Worm (Caenorhabditis elegans) whole organism, early embryonic: ENCODE results near the gene T20G5.12.

Source experiments
- B0310.2 ChIP-seq: sonication (generic microtip); optimal IDR thresholded peaks from 2 replicates; lab custom pipeline; 2016; ENCODE audit warnings: mild to moderate bottlenecking, missing genetic modification characterization, missing compliant biosample characterization
- F13C5.2 ChIP-seq: sonication (generic microtip); optimal IDR thresholded peaks from 2 replicates; lab custom pipeline; 2017; ENCODE audit warnings: mild to moderate bottlenecking, missing genetic modification characterization, inconsistent platforms, missing compliant biosample characterization
- aly-1 ChIP-seq: sonication (generic microtip); optimal IDR thresholded peaks from 2 replicates; lab custom pipeline; 2016; ENCODE audit warnings: missing genetic modification characterization, missing compliant biosample characterization
- ama-1 ChIP-seq: fragments of 150-350 bp; optimal IDR thresholded peaks from 2 replicates; lab custom pipeline; 2014
- ceh-13 ChIP-seq: fragments of 200-800 bp; sonication (Bioruptor generic); optimal IDR thresholded peaks from 2 replicates; lab custom pipeline; 2018; ENCODE audit warnings: mild to moderate bottlenecking, missing genetic modification characterization, missing compliant biosample characterization
- ceh-36 ChIP-seq: sonication (generic microtip); optimal IDR thresholded peaks from 2 replicates; lab custom pipeline; 2016; ENCODE audit warnings: missing genetic modification characterization, inconsistent platforms, missing compliant biosample characterization
- ets-7 ChIP-seq: sonication (generic microtip); optimal IDR thresholded peaks from 2 replicates; lab custom pipeline; 2016; ENCODE audit warnings: missing genotype, missing genetic modification characterization, missing compliant biosample characterization
- flt-1 ChIP-seq: fragments of 200-800 bp; sonication (Bioruptor generic); IDR thresholded peaks from 2 replicates; pipeline ENCODE4 v1.3.6; 2022; ENCODE audit warnings: missing genetic modification characterization, missing compliant biosample characterization
- hmbx-1 ChIP-seq: sonication (generic microtip); optimal IDR thresholded peaks from 2 replicates; lab custom pipeline; 2016; ENCODE audit warnings: mild to moderate bottlenecking, missing genetic modification characterization, missing compliant biosample characterization
- hmg-4 ChIP-seq: fragments of 200-800 bp; sonication (Bioruptor generic); optimal IDR thresholded peaks from 2 replicates; lab custom pipeline; 2018; ENCODE audit warnings: mild to moderate bottlenecking, missing genetic modification characterization, missing compliant biosample characterization
- hnd-1 ChIP-seq: sonication (generic microtip); optimal IDR thresholded peaks from 2 replicates; lab custom pipeline; 2016; ENCODE audit warnings: missing genetic modification characterization, missing compliant biosample characterization
- pes-1 ChIP-seq: fragments of 200-800 bp; sonication (Bioruptor generic); IDR thresholded peaks from 2 replicates; pipeline ENCODE4 v1.3.6; 2022; ENCODE audit warnings: missing genetic modification reagents, missing genetic modification characterization, missing compliant biosample characterization
- scrt-1 ChIP-seq: fragments of 200-800 bp; sonication (Bioruptor generic); IDR thresholded peaks from 2 replicates; pipeline ENCODE4 v1.3.6; 2022; ENCODE audit warnings: missing genetic modification characterization, missing compliant biosample characterization
- sea-1 ChIP-seq: fragments of 200-800 bp; sonication (Bioruptor generic); conservative IDR thresholded peaks from 2 replicates; pipeline ENCODE4 v1.3.6; 2022; ENCODE audit warnings: missing genetic modification characterization, missing compliant biosample characterization
- tbx-11 ChIP-seq: fragments of 200-800 bp; sonication (Bioruptor generic); IDR thresholded peaks from 2 replicates; pipeline ENCODE4 v1.3.6; 2022; ENCODE audit warnings: missing genetic modification characterization, missing compliant biosample characterization
- tbx-37 ChIP-seq: fragments of 200-800 bp; sonication (Bioruptor generic); conservative IDR thresholded peaks from 2 replicates; pipeline ENCODE4 v1.3.6; 2022; ENCODE audit warnings: missing genetic modification reagents, missing genetic modification characterization, missing compliant biosample characterization
- tra-4 ChIP-seq: sonication (generic microtip); optimal IDR thresholded peaks from 2 replicates; lab custom pipeline; 2017; ENCODE audit warnings: missing genetic modification characterization, missing compliant biosample characterization

T20G5.12 gene

ce11 chrIII:10201235-10201634 lies at the start of gene T20G5.12, which contains the start of gene T20G5.13:
T20G5.12 (plus strand) TSS chrIII:10201604.
T20G5.13 (minus strand) TSS chrIII:10201335.
- TF ChIP-seq scrt-1: no peak
- TF ChIP-seq tbx-37 (GFP tag; lab: Robert Waterston, UW): no peak
- TF ChIP-seq hmg-4 (GFP tag; lab: Kevin White, UChicago): no peak
- TF ChIP-seq tra-4 (tag; lab: Kevin White, UChicago): no peak
- TF ChIP-seq F13C5.2: no peak
- TF ChIP-seq ets-7 (tag; lab: Kevin White, UChicago): no peak
- no peak for TF ChIP-seq pes-1 (GFP tag; lab: Robert Waterston, UW)
- TF ChIP-seq ceh-36 (tag; lab: Kevin White, UChicago): no peak
- no peak for TF ChIP-seq hnd-1
- no peak for TF ChIP-seq aly-1 (tag; lab: Kevin White, UChicago)
- TF ChIP-seq hmbx-1: no peak
- TF ChIP-seq sea-1 (GFP tag; lab: Robert Waterston, UW): no peak
- TF ChIP-seq flt-1 (GFP tag; lab: Robert Waterston, UW): no peak
- TF ChIP-seq B0310.2: no peak
- TF ChIP-seq ama-1 (lab: Kevin White, UChicago): no peak
- TF ChIP-seq ceh-13 (GFP tag; lab: Kevin White, UChicago): no peak
- no peak for TF ChIP-seq tbx-11 (GFP tag; lab: Robert Waterston, UW)

ce11 chrIII:10151719-10152118 lies 49.7 kb upstream of the T20G5.12 start:
- TF ChIP-seq scrt-1 (0 out of 2 replicates have a peak, but pooled peaks have one; percentile 33), hmg-4 (GFP tag; lab: Kevin White, UChicago) (no peak), tbx-37 (GFP tag; lab: Robert Waterston, UW) (no peak), F13C5.2 (no peak)

- TF ChIP-seq hmg-4 (GFP tag; lab: Kevin White, UChicago) (no peak), ceh-13 (GFP tag; lab: Kevin White, UChicago) (no peak), tbx-11 (GFP tag; lab: Robert Waterston, UW) (no peak), hnd-1 (no peak), pes-1 (GFP tag; lab: Robert Waterston, UW) (no peak), ceh-36 (tag; lab: Kevin White, UChicago) (no peak), B0310.2 (no peak), tbx-37 (GFP tag; lab: Robert Waterston, UW) (no peak), tra-4 (tag; lab: Kevin White, UChicago) (no peak), sea-1 (GFP tag; lab: Robert Waterston, UW) (no peak)
These were observed 48.9 kb upstream of the T20G5.12 start, which contains the start of gene nac-3 for ce11 chrIII:10152495-10152894. nac-3 (plus strand) TSS chrIII:10152795.

ce11 chrIII:10153003-10153402 lies 48.4 kb upstream of the T20G5.12 start:
- no peak for TF ChIP-seq tbx-11 (GFP tag; lab: Robert Waterston, UW)
- no peak for TF ChIP-seq hnd-1
- no peak for TF ChIP-seq ceh-36 (tag; lab: Kevin White, UChicago)
- no peak for TF ChIP-seq tra-4 (tag; lab: Kevin White, UChicago)
- no peak for TF ChIP-seq aly-1 (tag; lab: Kevin White, UChicago)
- no peak for TF ChIP-seq tbx-37 (GFP tag; lab: Robert Waterston, UW)
- TF ChIP-seq F13C5.2: no peak
- no peak for TF ChIP-seq hmg-4 (GFP tag; lab: Kevin White, UChicago)
- no peak for TF ChIP-seq hmbx-1
- no peak for TF ChIP-seq scrt-1
- no peak for TF ChIP-seq pes-1 (GFP tag; lab: Robert Waterston, UW)
- TF ChIP-seq B0310.2: no peak
- no peak for TF ChIP-seq ama-1 (lab: Kevin White, UChicago)
- no peak for TF ChIP-seq ets-7 (tag; lab: Kevin White, UChicago)
- no peak for TF ChIP-seq flt-1 (GFP tag; lab: Robert Waterston, UW)

ce11 chrIII:10154993-10155392 lies 46.4 kb upstream of the T20G5.12 start:
- TF ChIP-seq ceh-36 (tag; lab: Kevin White, UChicago) (no peak), hnd-1 (no peak), pes-1 (GFP tag; lab: Robert Waterston, UW) (no peak), hmbx-1 (no peak), ets-7 (tag; lab: Kevin White, UChicago) (no peak), tbx-11 (GFP tag; lab: Robert Waterston, UW) (no peak), tra-4 (tag; lab: Kevin White, UChicago) (no peak), hmg-4 (GFP tag; lab: Kevin White, UChicago) (no peak), ama-1 (lab: Kevin White, UChicago) (no peak), scrt-1 (no peak), tbx-37 (GFP tag; lab: Robert Waterston, UW) (no peak), ceh-13 (GFP tag; lab: Kevin White, UChicago) (no peak), F13C5.2 (no peak), sea-1 (GFP tag; lab: Robert Waterston, UW) (no peak), flt-1 (GFP tag; lab: Robert Waterston, UW) (no peak), B0310.2 (no peak), aly-1 (tag; lab: Kevin White, UChicago) (no peak)

- no peak for TF ChIP-seq ama-1 (lab: Kevin White, UChicago)
- TF ChIP-seq flt-1 (GFP tag; lab: Robert Waterston, UW): no peak
- no peak for TF ChIP-seq pes-1 (GFP tag; lab: Robert Waterston, UW)
- no peak for TF ChIP-seq F13C5.2
- TF ChIP-seq hmg-4 (GFP tag; lab: Kevin White, UChicago): no peak
- TF ChIP-seq tbx-11 (GFP tag; lab: Robert Waterston, UW): no peak
- TF ChIP-seq tra-4 (tag; lab: Kevin White, UChicago): no peak
- no peak for TF ChIP-seq ets-7 (tag; lab: Kevin White, UChicago)
- TF ChIP-seq tbx-37 (GFP tag; lab: Robert Waterston, UW): no peak
- no peak for TF ChIP-seq hmbx-1
- TF ChIP-seq ceh-13 (GFP tag; lab: Kevin White, UChicago): no peak
- no peak for TF ChIP-seq sea-1 (GFP tag; lab: Robert Waterston, UW)
- TF ChIP-seq scrt-1: no peak
These were observed 45.1 kb upstream of the T20G5.12 start for ce11 chrIII:10156269-10156668.

ce11 chrIII:10160385-10160784 lies 41.0 kb upstream of the T20G5.12 start, which contains the start of the genes K08E5.5 and mua-3:
K08E5.5 (minus strand) TSS chrIII:10160485.
mua-3 (plus strand) TSS chrIII:10160697.
- no peak for TF ChIP-seq F13C5.2
- no peak for TF ChIP-seq ceh-13 (GFP tag; lab: Kevin White, UChicago)
- no peak for TF ChIP-seq ets-7 (tag; lab: Kevin White, UChicago)
- TF ChIP-seq hnd-1: no peak
- no peak for TF ChIP-seq tbx-11 (GFP tag; lab: Robert Waterston, UW)
- no peak for TF ChIP-seq flt-1 (GFP tag; lab: Robert Waterston, UW)
- no peak for TF ChIP-seq hmg-4 (GFP tag; lab: Kevin White, UChicago)
- TF ChIP-seq sea-1 (GFP tag; lab: Robert Waterston, UW): no peak
- no peak for TF ChIP-seq tbx-37 (GFP tag; lab: Robert Waterston, UW)
- no peak for TF ChIP-seq pes-1 (GFP tag; lab: Robert Waterston, UW)
- no peak for TF ChIP-seq aly-1 (tag; lab: Kevin White, UChicago)
